Fruit fly (Drosophila melanogaster) ovary, adult (tissue): ENCODE results near the gene CG13404.
A peak's percentile ranks its signal among the peaks of the same experiment; 100 is the strongest.

Source experiments
- CG17801 ChIP-seq: fragments of 200-800 bp; optimal IDR thresholded peaks from 2 replicates; lab custom pipeline; 2019; ENCODE audit warnings: missing biosample characterization, mild to moderate bottlenecking, missing genetic modification characterization, moderate library complexity; ENCODE audit not compliant: partially characterized antibody

Gene CG13404

DNA sequence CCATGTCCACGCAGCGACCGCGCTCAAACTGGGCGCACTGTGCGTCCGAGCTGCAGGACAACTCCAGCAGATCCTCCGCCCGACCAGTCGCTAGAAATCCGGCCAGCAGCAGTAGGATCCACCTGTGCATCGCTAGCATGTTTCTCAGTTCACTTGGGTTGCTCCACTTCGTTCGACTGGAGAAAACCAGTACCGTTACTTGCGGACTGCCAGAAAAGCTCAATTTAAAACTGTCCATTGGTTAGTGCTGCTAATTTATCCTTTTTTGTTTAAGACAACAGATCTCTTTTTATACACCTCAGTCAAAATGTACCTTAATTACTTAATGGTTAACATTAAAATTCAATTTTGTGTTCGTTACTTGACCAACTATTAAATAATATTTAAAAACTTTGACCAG, 40.4 kb downstream of the CG13404 start, which contains the start of gene CG11674:
Gene CG11674 (minus strand): TSS at position 215 of the 400 bp plus-strand sequence.
- TF ChIP-seq CG17801 (GFP tag; lab: Kevin White, UChicago): no peak

DNA sequence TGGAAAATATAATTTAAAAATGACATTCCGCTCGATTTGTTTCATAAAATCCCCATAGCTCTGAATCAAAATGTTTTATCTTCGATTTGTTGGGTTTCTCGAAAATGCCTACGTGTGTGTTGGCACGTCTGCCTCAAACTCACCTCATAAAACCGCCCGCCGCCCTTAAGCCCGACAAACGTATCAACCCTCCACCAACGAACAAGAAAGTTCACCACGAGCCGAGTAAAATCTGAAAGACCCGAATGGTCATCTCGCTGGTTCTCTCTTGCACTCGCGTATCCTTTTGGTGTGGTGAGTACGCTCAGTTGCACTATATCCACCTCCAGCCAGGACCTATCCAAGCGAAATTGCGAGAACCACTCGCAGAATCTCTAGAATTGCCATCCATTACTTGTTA, 44.1 kb downstream of the CG13404 start:
- no peak for TF ChIP-seq CG17801 (GFP tag; lab: Kevin White, UChicago)

- no peak for TF ChIP-seq CG17801 (GFP tag; lab: Kevin White, UChicago)
Measured at dm6 chrX:14221182-14221581, 44.9 kb downstream of the CG13404 start.

dm6 chrX:14218045-14218483, 48.0 kb downstream of the CG13404 start:
- peak; percentile 91 for TF ChIP-seq CG17801 (GFP tag; lab: Kevin White, UChicago)

dm6 chrX:14216844-14217243, 49.2 kb downstream of the CG13404 start:
- TF ChIP-seq CG17801 (GFP tag; lab: Kevin White, UChicago): no peak

DNA sequence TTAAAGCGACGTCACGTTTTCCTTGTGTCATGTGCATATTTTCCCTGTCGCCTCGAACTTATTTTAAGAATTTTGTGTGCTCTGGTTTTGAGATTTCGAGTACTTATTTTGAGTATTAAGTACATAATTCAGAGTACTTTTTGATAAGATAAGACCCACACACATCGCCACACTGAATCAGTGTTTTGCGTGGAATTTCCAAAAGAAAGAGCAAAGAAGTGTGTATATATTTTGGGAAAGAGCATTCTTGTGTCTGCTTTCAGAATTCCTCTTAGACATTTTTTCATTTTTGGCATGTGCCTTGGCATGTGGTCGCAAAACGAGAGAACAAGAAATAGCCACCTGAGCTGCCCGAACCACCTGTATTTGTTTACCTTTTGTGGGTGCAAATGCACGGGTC, 50.2 kb downstream of the CG13404 start:
- TF ChIP-seq CG17801 (GFP tag; lab: Kevin White, UChicago): no peak
